Fruit fly (Drosophila melanogaster) whole organism, wandering third instar larva: ENCODE results near the gene CG17190.

ENCODE experiments used
- Abd-B ChIP-seq: fragments of >200 bp; optimal IDR thresholded peaks from 2 replicates; lab custom pipeline; 2017; ENCODE audit warnings: missing biosample characterization, missing genetic modification characterization
- CG32264 ChIP-seq: fragments of 200-800 bp; sonication (Bioruptor generic); optimal IDR thresholded peaks from 2 replicates; lab custom pipeline; 2016; ENCODE audit warnings: missing biosample characterization, missing genetic modification characterization
- CG9705 ChIP-seq: fragments of 200-800 bp; sonication (Bioruptor generic); optimal IDR thresholded peaks from 2 replicates; lab custom pipeline; 2018; ENCODE audit warnings: missing biosample characterization, mild to moderate bottlenecking, missing genetic modification characterization
- CrebA ChIP-seq: fragments of 200-800 bp; sonication (Bioruptor generic); optimal IDR thresholded peaks from 2 replicates; lab custom pipeline; 2016; ENCODE audit warnings: missing biosample characterization, mild to moderate bottlenecking, missing genetic modification characterization, borderline replicate concordance
- Dfd ChIP-seq: fragments of >200 bp; optimal IDR thresholded peaks from 2 replicates; lab custom pipeline; 2017; ENCODE audit warnings: missing biosample characterization, missing genetic modification characterization
- Dif ChIP-seq: fragments of 200-275, 200-300 bp; sonication (Bioruptor generic); optimal IDR thresholded peaks from 2 replicates; lab custom pipeline; 2018; ENCODE audit warnings: missing biosample characterization, missing genetic modification characterization; ENCODE audit not compliant: partially characterized antibody
- GATAd ChIP-seq: sonication (Bioruptor generic); optimal IDR thresholded peaks from 2 replicates; lab custom pipeline; 2016; ENCODE audit warnings: missing biosample characterization, missing genetic modification characterization
- HLH106 ChIP-seq: fragments of 200-800 bp; optimal IDR thresholded peaks from 3 replicates; lab custom pipeline; 2019; ENCODE audit warnings: missing biosample characterization, mild to moderate bottlenecking, missing genetic modification characterization, moderate library complexity
- Hnf4 ChIP-seq: fragments of 200-800 bp; sonication (Bioruptor generic); optimal IDR thresholded peaks from 2 replicates; lab custom pipeline; 2016; ENCODE audit warnings: missing biosample characterization, mild to moderate bottlenecking, missing genetic modification characterization
- Hr78 ChIP-seq: fragments of >200 bp; optimal IDR thresholded peaks from 2 replicates; lab custom pipeline; 2017; ENCODE audit warnings: missing biosample characterization, missing genetic modification characterization
- Hr83 ChIP-seq: fragments of 200-300 bp; sonication (Bioruptor generic); optimal IDR thresholded peaks from 2 replicates; lab custom pipeline; 2016; ENCODE audit warnings: missing biosample characterization, mild to moderate bottlenecking, missing genetic modification characterization, moderate library complexity; ENCODE audit not compliant: poor library complexity, severe bottlenecking
- Jra ChIP-seq: sonication (Bioruptor generic); optimal IDR thresholded peaks from 2 replicates; lab custom pipeline; 2016; ENCODE audit warnings: missing biosample characterization, missing genetic modification characterization
- Mio ChIP-seq: sonication (Bioruptor generic); optimal IDR thresholded peaks from 2 replicates; lab custom pipeline; 2016; ENCODE audit warnings: missing biosample characterization, missing genetic modification characterization
- Myc ChIP-seq: fragments of >200 bp; optimal IDR thresholded peaks from 2 replicates; lab custom pipeline; 2017
- N ChIP-seq: fragments of >200 bp; optimal IDR thresholded peaks from 2 replicates; lab custom pipeline; 2018; ENCODE audit warnings: missing biosample characterization, missing external identifiers, missing genetic modification characterization
- OdsH ChIP-seq: fragments of 200-800 bp; sonication (Bioruptor generic); optimal IDR thresholded peaks from 2 replicates; lab custom pipeline; 2016; ENCODE audit warnings: missing biosample characterization, mild to moderate bottlenecking, missing genetic modification characterization
- Rel ChIP-seq, 2 experiments: fragments of 200-800 bp; sonication (Bioruptor generic) in 1 of 2; optimal IDR thresholded peaks; 2 replicates in 1 of 2; 3 replicates in 1 of 2; lab custom pipeline; 2016 to 2019; ENCODE audit warnings: mild to moderate bottlenecking in 2 of 2, missing biosample characterization in 2 of 2, missing genetic modification characterization in 2 of 2, moderate library complexity in 1 of 2
- Sp1 ChIP-seq: fragments of 200-800 bp; sonication (Bioruptor generic); optimal IDR thresholded peaks from 3 replicates; lab custom pipeline; 2019; ENCODE audit warnings: missing biosample characterization, mild to moderate bottlenecking, missing genetic modification characterization, moderate library complexity
- Vsx2 ChIP-seq: fragments of 200-300, 225-300 bp; sonication (Bioruptor generic); optimal IDR thresholded peaks from 2 replicates; lab custom pipeline; 2018; ENCODE audit warnings: missing biosample characterization, missing genetic modification characterization; ENCODE audit not compliant: partially characterized antibody
- br ChIP-seq: fragments of 200-800 bp; sonication (Bioruptor generic); optimal IDR thresholded peaks from 2 replicates; lab custom pipeline; 2016; ENCODE audit warnings: missing biosample characterization, missing genetic modification characterization
- brk ChIP-seq: fragments of 200-800 bp; sonication (Bioruptor generic); optimal IDR thresholded peaks from 2 replicates; lab custom pipeline; 2016; ENCODE audit warnings: missing biosample characterization, mild to moderate bottlenecking, missing genetic modification characterization
- dl ChIP-seq, 2 experiments: fragments of 175-275, 200-275 bp in 1 of 2; fragments of 200-275 bp in 1 of 2; sonication (Bioruptor generic); optimal IDR thresholded peaks; lab custom pipeline; 2018; ENCODE audit warnings: mild to moderate bottlenecking in 2 of 2, missing biosample characterization in 2 of 2, missing genetic modification characterization in 2 of 2, moderate library complexity in 2 of 2; ENCODE audit not compliant: partially characterized antibody in 2 of 2, insufficient read depth in 1 of 2
- dmrt93B ChIP-seq: fragments of 200-800 bp; sonication (Bioruptor generic); optimal IDR thresholded peaks from 2 replicates; lab custom pipeline; 2018; ENCODE audit warnings: missing biosample characterization, mild to moderate bottlenecking, missing genetic modification characterization
- dsf ChIP-seq: sonication (Bioruptor generic); optimal IDR thresholded peaks from 2 replicates; lab custom pipeline; 2016; ENCODE audit warnings: missing biosample characterization, missing genetic modification characterization, borderline replicate concordance
- ey ChIP-seq: fragments of 200-800 bp; sonication (Bioruptor generic); optimal IDR thresholded peaks from 2 replicates; lab custom pipeline; 2016; ENCODE audit warnings: missing biosample characterization, missing genetic modification characterization
- foxo ChIP-seq, 2 experiments: fragments of 200-800 bp; sonication (Bioruptor generic); optimal IDR thresholded peaks; 2 replicates in 1 of 2; 3 replicates in 1 of 2; lab custom pipeline; 2016 to 2017; ENCODE audit warnings: missing biosample characterization in 2 of 2, missing genetic modification characterization in 2 of 2
- fru ChIP-seq: fragments of 200-800 bp; sonication (Bioruptor generic); optimal IDR thresholded peaks from 3 replicates; lab custom pipeline; 2016; ENCODE audit warnings: missing biosample characterization, mild to moderate bottlenecking, missing genetic modification characterization
- h ChIP-seq: fragments of 200-800 bp; sonication (Bioruptor generic); optimal IDR thresholded peaks from 3 replicates; lab custom pipeline; 2016; ENCODE audit warnings: missing biosample characterization, mild to moderate bottlenecking, missing genetic modification characterization
- jim ChIP-seq: fragments of 175-275, 200-325 bp; sonication (Bioruptor generic); optimal IDR thresholded peaks from 2 replicates; lab custom pipeline; 2016; ENCODE audit warnings: missing biosample characterization, mild to moderate bottlenecking, missing genetic modification characterization
- lola ChIP-seq: fragments of >200 bp; optimal IDR thresholded peaks from 2 replicates; lab custom pipeline; 2017; ENCODE audit warnings: missing biosample characterization, missing genetic modification characterization
- pan ChIP-seq: fragments of >200 bp; optimal IDR thresholded peaks from 2 replicates; lab custom pipeline; 2017
- psq ChIP-seq: fragments of 200-800 bp; sonication (Bioruptor generic); optimal IDR thresholded peaks from 3 replicates; lab custom pipeline; 2017; ENCODE audit warnings: missing biosample characterization, mild to moderate bottlenecking, missing genetic modification characterization, moderate library complexity
- rgr ChIP-seq: fragments of 200-800 bp; sonication (Bioruptor generic); optimal IDR thresholded peaks from 3 replicates; lab custom pipeline; 2016; ENCODE audit warnings: missing biosample characterization, mild to moderate bottlenecking, missing genetic modification characterization
- sage ChIP-seq: fragments of 200-800 bp; sonication (Bioruptor generic); optimal IDR thresholded peaks from 2 replicates; lab custom pipeline; 2016; ENCODE audit warnings: missing biosample characterization, mild to moderate bottlenecking, missing genetic modification characterization
- sv ChIP-seq: fragments of 200-800 bp; sonication (Bioruptor generic); optimal IDR thresholded peaks from 3 replicates; lab custom pipeline; 2016; ENCODE audit warnings: missing biosample characterization, missing genetic modification characterization
- tai ChIP-seq: sonication (Bioruptor generic); optimal IDR thresholded peaks from 2 replicates; lab custom pipeline; 2016; ENCODE audit warnings: missing biosample characterization, missing genetic modification characterization
- usp ChIP-seq: fragments of >200 bp; optimal IDR thresholded peaks from 2 replicates; lab custom pipeline; 2017; ENCODE audit warnings: missing biosample characterization, missing genetic modification characterization
- woc ChIP-seq: sonication (Bioruptor generic); optimal IDR thresholded peaks from 2 replicates; lab custom pipeline; 2016; ENCODE audit warnings: missing biosample characterization, mild to moderate bottlenecking, missing genetic modification characterization

Gene CG17190

dm6 chr3R:20001595-20001997 is 11.7 kb downstream of the CG17190 start (continued):
- TF ChIP-seq CG32264, result no peak
- TF ChIP-seq Hr83, result no peak
- peak; percentile 6 for TF ChIP-seq Hnf4 (GFP tag; lab: Kevin White, UChicago)
- no peak for TF ChIP-seq Myc
- TF ChIP-seq pan, result no peak
- no peak for TF ChIP-seq dl (GFP tag; optimal IDR thresholded peaks at IDR 0.05; lab: Kevin White, UChicago; ENCODE audit: insufficient read depth in 1 of 2, partially characterized antibody in 2 of 2)

dm6 chr3R:19999474-19999873 is 13.8 kb downstream of the CG17190 start:
- TF ChIP-seq Sp1 (GFP tag; lab: Kevin White, UChicago) (peak; percentile 86), Dfd (no peak), Myc (no peak), CG9705 (GFP tag; lab: Kevin White, UChicago) (peak; percentile 52), pan (no peak), GATAd (GFP tag; lab: Kevin White, UChicago) (peak; percentile 24), usp (GFP tag; lab: Kevin White, UChicago) (no peak), dmrt93B (GFP tag; lab: Kevin White, UChicago) (peak; percentile 44), dl (GFP tag; optimal IDR thresholded peaks at IDR 0.05; lab: Kevin White, UChicago; ENCODE audit: insufficient read depth in 1 of 2, partially characterized antibody in 2 of 2) (no peak), Rel (GFP tag; optimal IDR thresholded peaks at IDR 0.05; lab: Kevin White, UChicago) (no peak), Rel (tag; optimal IDR thresholded peaks at IDR 0.05; lab: Kevin White, UChicago) (peak; percentile 45), CG32264 (no peak), sv (GFP tag; lab: Kevin White, UChicago) (peak; percentile 50), psq (peak; percentile 78), foxo (GFP tag; optimal IDR thresholded peaks at IDR 0.05; lab: Kevin White, UChicago) (peak in 1 of 2 experiments; percentile 83), woc (GFP tag; lab: Kevin White, UChicago) (peak; percentile 44), Abd-B (GFP tag; lab: Kevin White, UChicago) (no peak), CrebA (GFP tag; lab: Kevin White, UChicago) (no peak), OdsH (GFP tag; lab: Kevin White, UChicago) (peak; percentile 86), Hr78 (GFP tag; lab: Kevin White, UChicago) (no peak), Jra (GFP tag; lab: Kevin White, UChicago) (peak; percentile 18), brk (GFP tag; lab: Kevin White, UChicago) (peak; percentile 81), sage (GFP tag; lab: Kevin White, UChicago) (peak; percentile 10), Dif (GFP tag; lab: Kevin White, UChicago) (no peak), Vsx2 (GFP tag; lab: Kevin White, UChicago) (no peak), fru (GFP tag; lab: Kevin White, UChicago) (peak; percentile 68), Hnf4 (GFP tag; lab: Kevin White, UChicago) (peak; percentile 45), dsf (GFP tag; lab: Kevin White, UChicago) (no peak), N (GFP tag; lab: Kevin White, UChicago) (no peak), HLH106 (tag; lab: Kevin White, UChicago) (peak; percentile 89), h (peak; percentile 78), rgr (GFP tag; lab: Kevin White, UChicago) (peak; percentile 86), Hr83 (no peak), br (GFP tag; lab: Kevin White, UChicago) (peak; percentile 46), jim (no peak), lola (GFP tag; lab: Kevin White, UChicago) (no peak), ey (peak; percentile 55), Mio (GFP tag; lab: Kevin White, UChicago) (no peak), tai (GFP tag; lab: Kevin White, UChicago) (peak; percentile 28)

DNA sequence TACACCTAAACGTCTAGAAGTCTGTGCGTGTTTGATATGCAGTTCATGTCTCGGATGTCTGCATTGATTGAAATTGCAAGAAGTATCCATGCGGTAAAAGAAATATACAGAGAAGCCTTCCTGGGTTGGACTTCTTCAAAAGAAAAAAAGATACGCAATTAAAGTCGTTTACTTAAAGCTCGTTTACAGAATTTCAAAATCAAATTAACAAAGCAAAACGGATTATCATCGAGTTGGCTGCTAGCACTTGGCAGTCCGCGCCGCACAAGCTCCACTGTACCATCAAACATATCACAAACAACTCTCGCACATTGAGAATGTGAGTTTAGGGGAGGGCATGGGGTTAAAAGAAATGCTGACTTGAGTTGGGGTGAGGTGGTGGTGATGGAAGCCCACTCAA is 14.9 kb downstream of the CG17190 start:
- peak; percentile 58 for TF ChIP-seq fru (GFP tag; lab: Kevin White, UChicago)
- TF ChIP-seq tai (GFP tag; lab: Kevin White, UChicago), result peak; percentile 6
- TF ChIP-seq sage (GFP tag; lab: Kevin White, UChicago), result no peak
- TF ChIP-seq brk (GFP tag; lab: Kevin White, UChicago), result peak; percentile 6
- no peak for TF ChIP-seq Vsx2 (GFP tag; lab: Kevin White, UChicago)
- no peak for TF ChIP-seq Myc
- no peak for TF ChIP-seq Dif (GFP tag; lab: Kevin White, UChicago)
- peak; percentile 44 for TF ChIP-seq Sp1 (GFP tag; lab: Kevin White, UChicago)
- TF ChIP-seq pan, result no peak
- no peak for TF ChIP-seq CG9705 (GFP tag; lab: Kevin White, UChicago)
- no peak for TF ChIP-seq Dfd
- no peak for TF ChIP-seq Abd-B (GFP tag; lab: Kevin White, UChicago)
- TF ChIP-seq psq, result peak; percentile 45
- peak; percentile 18 for TF ChIP-seq sv (GFP tag; lab: Kevin White, UChicago)
- peak; percentile 59 for TF ChIP-seq br (GFP tag; lab: Kevin White, UChicago)
- TF ChIP-seq rgr (GFP tag; lab: Kevin White, UChicago), result peak; percentile 68
- no peak for TF ChIP-seq Rel (GFP tag; optimal IDR thresholded peaks at IDR 0.05; lab: Kevin White, UChicago)
- TF ChIP-seq Rel (tag; optimal IDR thresholded peaks at IDR 0.05; lab: Kevin White, UChicago), result no peak
- no peak for TF ChIP-seq Mio (GFP tag; lab: Kevin White, UChicago)
- TF ChIP-seq N (GFP tag; lab: Kevin White, UChicago), result no peak
- no peak for TF ChIP-seq dl (GFP tag; optimal IDR thresholded peaks at IDR 0.05; lab: Kevin White, UChicago; ENCODE audit: insufficient read depth in 1 of 2, partially characterized antibody in 2 of 2)
- TF ChIP-seq lola (GFP tag; lab: Kevin White, UChicago), result no peak
- peak; percentile 46 for TF ChIP-seq OdsH (GFP tag; lab: Kevin White, UChicago)
- TF ChIP-seq Jra (GFP tag; lab: Kevin White, UChicago), result no peak
- TF ChIP-seq jim, result no peak
- TF ChIP-seq h, result peak; percentile 72
- peak; percentile 62 for TF ChIP-seq Hnf4 (GFP tag; lab: Kevin White, UChicago)
- TF ChIP-seq foxo (GFP tag; optimal IDR thresholded peaks at IDR 0.05; lab: Kevin White, UChicago), result peak in 1 of 2 experiments; percentile 66
- no peak for TF ChIP-seq Hr83
- no peak for TF ChIP-seq dsf (GFP tag; lab: Kevin White, UChicago)
- peak; percentile 73 for TF ChIP-seq ey
- TF ChIP-seq woc (GFP tag; lab: Kevin White, UChicago), result peak; percentile 42
- no peak for TF ChIP-seq usp (GFP tag; lab: Kevin White, UChicago)
- TF ChIP-seq dmrt93B (GFP tag; lab: Kevin White, UChicago), result peak; percentile 20
- peak; percentile 55 for TF ChIP-seq HLH106 (tag; lab: Kevin White, UChicago)
- TF ChIP-seq CG32264, result no peak
- no peak for TF ChIP-seq GATAd (GFP tag; lab: Kevin White, UChicago)
